Fruit fly (Drosophila melanogaster) whole organism, embryonic: ENCODE results near the gene crol.

ENCODE experiments used
- B-H1 ChIP-seq: fragments of 200-800 bp; sonication (Bioruptor generic); IDR thresholded peaks from 3 replicates; pipeline ENCODE4 v1.3.6; 2022; ENCODE audit warnings: missing biosample characterization, missing genetic modification characterization
- Bteb2 ChIP-seq: fragments of 200-800 bp; sonication (Bioruptor generic); optimal IDR thresholded peaks from 2 replicates; lab custom pipeline; 2016; ENCODE audit warnings: missing biosample characterization, missing genetic modification characterization
- CG10366 ChIP-seq: fragments of 200-800 bp; sonication (Bioruptor generic); IDR thresholded peaks from 2 replicates; pipeline ENCODE4 v1.3.6; 2022; ENCODE audit warnings: missing biosample characterization, missing genetic modification characterization
- CG12155 ChIP-seq: fragments of 200-800 bp; sonication (Bioruptor generic); optimal IDR thresholded peaks from 3 replicates; lab custom pipeline; 2016; ENCODE audit warnings: missing biosample characterization, missing genetic modification characterization
- CG13296 ChIP-seq: fragments of 200-800 bp; sonication (Bioruptor generic); optimal IDR thresholded peaks from 3 replicates; lab custom pipeline; 2018; ENCODE audit warnings: missing biosample characterization, mild to moderate bottlenecking, missing genetic modification characterization
- CG14441 ChIP-seq: fragments of 200-800 bp; sonication (Bioruptor generic); IDR thresholded peaks from 2 replicates; pipeline ENCODE4 v1.3.6; 2022; ENCODE audit warnings: missing biosample characterization, missing genetic modification characterization
- CG17359 ChIP-seq: fragments of 200-800 bp; sonication (Bioruptor generic); optimal IDR thresholded peaks from 3 replicates; lab custom pipeline; 2018; ENCODE audit warnings: missing biosample characterization, mild to moderate bottlenecking, missing genetic modification characterization, moderate library complexity
- CG2889 ChIP-seq: fragments of 200-800 bp; sonication (Bioruptor generic); IDR thresholded peaks from 3 replicates; pipeline ENCODE4 v1.3.6; 2022; ENCODE audit warnings: missing biosample characterization, missing genetic modification characterization
- CG3847 ChIP-seq: fragments of 200-800 bp; sonication (Bioruptor generic); IDR thresholded peaks from 2 replicates; pipeline ENCODE4 v1.3.6; 2022; ENCODE audit warnings: missing biosample characterization, missing genetic modification characterization
- CG7556 ChIP-seq: fragments of 200-800 bp; sonication (Bioruptor generic); optimal IDR thresholded peaks from 2 replicates; lab custom pipeline; 2017; ENCODE audit warnings: missing biosample characterization, mild to moderate bottlenecking, missing genetic modification characterization
- CG8089 ChIP-seq: fragments of 200-800 bp; sonication (Bioruptor generic); optimal IDR thresholded peaks from 3 replicates; lab custom pipeline; 2016; ENCODE audit warnings: missing biosample characterization, missing genetic modification characterization
- CG9727 ChIP-seq: fragments of 200-800 bp; sonication (Bioruptor generic); optimal IDR thresholded peaks from 3 replicates; lab custom pipeline; 2017; ENCODE audit warnings: missing biosample characterization, mild to moderate bottlenecking, missing genetic modification characterization
- Ets65A ChIP-seq: fragments of 200-800 bp; sonication (Bioruptor generic); peaks from one replicate; lab custom pipeline; 2016; ENCODE audit warnings: missing biosample characterization, missing genetic modification characterization
- Ets97D ChIP-seq: fragments of 200-800 bp; sonication (Bioruptor generic); optimal IDR thresholded peaks from 3 replicates; lab custom pipeline; 2016; ENCODE audit warnings: missing biosample characterization, missing genetic modification characterization
- Gsc ChIP-seq: fragments of 200-800 bp; sonication (Bioruptor generic); IDR thresholded peaks from 2 replicates; pipeline ENCODE4 v1.3.6; 2022; ENCODE audit warnings: missing biosample characterization, missing genetic modification characterization
- HLH54F ChIP-seq: fragments of 200-800 bp; sonication (Bioruptor generic); optimal IDR thresholded peaks from 3 replicates; lab custom pipeline; 2016; ENCODE audit warnings: missing biosample characterization, missing genetic modification characterization
- Rx ChIP-seq: fragments of 200-800 bp; sonication (Bioruptor generic); IDR thresholded peaks from 2 replicates; pipeline ENCODE4 v1.3.6; 2022; ENCODE audit warnings: missing biosample characterization, missing genetic modification characterization
- Usf ChIP-seq: fragments of 200-800 bp; sonication (Bioruptor generic); optimal IDR thresholded peaks from 2 replicates; lab custom pipeline; 2017; ENCODE audit warnings: missing genotype, missing biosample characterization, missing genetic modification characterization
- ase ChIP-seq: fragments of 200-800 bp; sonication (Bioruptor generic); IDR thresholded peaks from 3 replicates; pipeline ENCODE4 v1.3.6; 2022; ENCODE audit warnings: missing biosample characterization, missing genetic modification characterization
- cad ChIP-seq: fragments of >200 bp; optimal IDR thresholded peaks from 2 replicates; lab custom pipeline; 2017; ENCODE audit warnings: missing biosample characterization, missing genetic modification characterization
- chn ChIP-seq: fragments of 200-800 bp; sonication (Bioruptor generic); optimal IDR thresholded peaks from 2 replicates; lab custom pipeline; 2016; ENCODE audit warnings: missing biosample characterization, missing genetic modification characterization
- corto ChIP-seq: fragments of 200-800 bp; sonication (Bioruptor generic); optimal IDR thresholded peaks from 2 replicates; lab custom pipeline; 2016; ENCODE audit warnings: missing biosample characterization, mild to moderate bottlenecking, missing genetic modification characterization, moderate library complexity
- fd64A ChIP-seq: fragments of 200-800 bp; sonication (Bioruptor generic); optimal IDR thresholded peaks from 3 replicates; lab custom pipeline; 2018; ENCODE audit warnings: missing biosample characterization, mild to moderate bottlenecking, missing genetic modification characterization
- gem ChIP-seq: fragments of 200-800 bp; sonication (Bioruptor generic); optimal IDR thresholded peaks from 2 replicates; lab custom pipeline; 2019; ENCODE audit warnings: missing biosample characterization, mild to moderate bottlenecking, missing genetic modification characterization, moderate library complexity
- luna ChIP-seq: fragments of 200-800 bp; sonication (Bioruptor generic); optimal IDR thresholded peaks from 2 replicates; lab custom pipeline; 2016; ENCODE audit warnings: missing biosample characterization, missing genetic modification characterization
- mld ChIP-seq: fragments of 200-800 bp; sonication (Bioruptor generic); IDR thresholded peaks from 3 replicates; pipeline ENCODE4 v1.3.6; 2022; ENCODE audit warnings: missing biosample characterization, missing genetic modification characterization; ENCODE audit not compliant: partially characterized antibody
- pros ChIP-seq: fragments of 200-800 bp; sonication (Bioruptor generic); optimal IDR thresholded peaks from 3 replicates; lab custom pipeline; 2019; ENCODE audit warnings: missing biosample characterization, mild to moderate bottlenecking, missing genetic modification characterization, moderate library complexity
- salm ChIP-seq: fragments of 200-800 bp; sonication (Bioruptor generic); optimal IDR thresholded peaks from 2 replicates; lab custom pipeline; 2018; ENCODE audit warnings: missing biosample characterization, mild to moderate bottlenecking, missing genetic modification characterization
- sd ChIP-seq: fragments of 200-800 bp; sonication (Bioruptor generic); optimal IDR thresholded peaks from 3 replicates; lab custom pipeline; 2018; ENCODE audit warnings: missing biosample characterization, mild to moderate bottlenecking, missing genetic modification characterization, moderate library complexity
- sens ChIP-seq: fragments of 200-800 bp; sonication (Bioruptor generic); peaks from one replicate; lab custom pipeline; 2016; ENCODE audit warnings: missing biosample characterization, missing genetic modification characterization
- sob ChIP-seq: fragments of 200-800 bp; sonication (Bioruptor generic); IDR thresholded peaks from 2 replicates; pipeline ENCODE4 v1.3.6; 2022; ENCODE audit warnings: missing biosample characterization, missing genetic modification characterization
- sqz ChIP-seq: fragments of 200-800 bp; sonication (Bioruptor generic); optimal IDR thresholded peaks from 3 replicates; lab custom pipeline; 2018; ENCODE audit warnings: missing biosample characterization, mild to moderate bottlenecking, missing genetic modification characterization
- twi ChIP-seq: fragments of 200-800 bp; optimal IDR thresholded peaks from 2 replicates; lab custom pipeline; 2019; ENCODE audit warnings: missing biosample characterization, mild to moderate bottlenecking, missing genetic modification characterization, moderate library complexity
- vvl ChIP-seq: fragments of 200-800 bp; sonication (Bioruptor generic); IDR thresholded peaks from 2 replicates; pipeline ENCODE4 v1.3.6; 2022; ENCODE audit warnings: missing biosample characterization, missing genetic modification characterization
- zf30C ChIP-seq: fragments of 200-800 bp; sonication (Bioruptor generic); optimal IDR thresholded peaks from 3 replicates; lab custom pipeline; 2018; ENCODE audit warnings: missing biosample characterization, mild to moderate bottlenecking, missing genetic modification characterization

Gene crol

DNA sequence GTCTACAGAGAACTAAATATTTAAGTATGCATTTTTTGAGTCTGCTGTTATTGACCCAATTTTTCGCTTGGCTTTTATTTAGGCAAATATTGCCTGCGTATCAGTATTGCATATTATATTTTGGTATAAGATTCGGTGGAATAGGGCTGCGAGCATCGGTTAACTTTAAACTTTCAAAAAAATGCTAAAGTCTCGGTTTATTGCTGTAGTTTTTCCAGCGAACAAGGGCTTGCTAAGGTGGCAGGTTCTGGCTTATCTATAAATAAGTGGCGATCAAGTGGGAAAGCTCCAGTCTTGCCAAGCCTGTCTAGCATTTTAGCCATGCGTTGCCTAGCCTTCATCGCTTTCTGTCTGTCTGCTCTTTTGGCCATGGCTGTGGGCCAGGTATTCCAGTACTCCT is 31.2 kb upstream of the crol start, which contains the start of gene CG31704:
CG31704 (plus strand) TSS at position 301 of the 400 bp plus-strand sequence.
- TF ChIP-seq ase (GFP tag; lab: Robert Waterston, UW) (0 out of 3 replicates have a peak, but pooled peaks have one; percentile 26), corto (no peak)

DNA sequence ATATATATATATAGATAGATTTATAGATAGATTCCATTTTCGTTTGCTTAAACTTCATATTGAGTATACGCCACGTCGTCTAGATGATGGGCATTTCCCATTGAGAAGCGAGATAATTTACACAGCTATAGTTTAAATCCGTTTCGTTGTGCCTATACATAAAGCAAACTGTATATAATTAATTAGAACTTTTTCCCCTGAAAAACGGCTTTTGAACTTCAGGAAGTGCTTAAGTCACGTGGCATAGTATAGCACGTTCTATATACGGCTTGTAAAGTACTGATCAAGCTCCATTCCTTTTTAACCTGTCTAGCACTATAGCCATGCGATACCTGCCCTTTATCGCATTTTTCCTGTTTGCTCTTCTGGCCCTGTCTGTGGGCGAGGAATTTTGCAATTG is 30.4 kb upstream of the crol start, which contains the start of gene Sfp33A3:
Sfp33A3 (plus strand) TSS at position 301 of the 400 bp plus-strand sequence.
- TF ChIP-seq CG9727 (GFP tag; lab: Kevin White, UChicago), result no peak
- no peak for TF ChIP-seq CG13296 (GFP tag; lab: Kevin White, UChicago)
- no peak for TF ChIP-seq Rx (GFP tag; lab: Robert Waterston, UW)
- no peak for TF ChIP-seq twi (tag; lab: Kevin White, UChicago)
- no peak for TF ChIP-seq gem (tag; lab: Kevin White, UChicago)
- TF ChIP-seq Ets97D, result no peak
- TF ChIP-seq pros (GFP tag; lab: Kevin White, UChicago), result no peak

DNA sequence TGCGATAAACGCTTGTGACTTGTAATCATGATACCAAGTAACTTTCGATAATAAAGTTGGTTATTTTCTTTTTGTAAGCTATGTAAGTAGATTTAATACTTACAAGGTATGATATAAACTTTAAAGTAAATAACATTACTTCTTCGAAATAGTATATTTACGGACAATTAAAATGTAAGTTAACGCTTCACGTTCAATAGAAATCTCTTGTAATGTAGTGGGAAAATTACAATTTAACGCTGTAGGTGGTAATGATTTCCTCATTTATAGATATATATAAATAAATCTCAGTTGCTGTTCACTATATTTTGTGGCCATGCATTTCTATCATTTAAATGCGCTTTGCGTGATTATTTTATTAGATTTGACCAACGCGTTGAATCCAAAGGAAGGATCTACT is 28.2 kb upstream of the crol start, which contains the start of gene Sfp33A2:
Sfp33A2 (plus strand) TSS at position 301 of the 400 bp plus-strand sequence.
- TF ChIP-seq CG10366 (GFP tag; lab: Robert Waterston, UW), result no peak
- TF ChIP-seq B-H1, result no peak
- TF ChIP-seq vvl (GFP tag; lab: Robert Waterston, UW), result no peak
- TF ChIP-seq CG2889 (GFP tag; lab: Robert Waterston, UW), result no peak
- no peak for TF ChIP-seq CG12155 (GFP tag; lab: Kevin White, UChicago)
- TF ChIP-seq mld (GFP tag; lab: Robert Waterston, UW), result no peak
- no peak for TF ChIP-seq fd64A (GFP tag; lab: Kevin White, UChicago)
- TF ChIP-seq CG7556 (GFP tag; lab: Kevin White, UChicago), result no peak
- TF ChIP-seq CG17359 (tag; lab: Kevin White, UChicago), result no peak
- no peak for TF ChIP-seq sens
- TF ChIP-seq Bteb2 (GFP tag; lab: Kevin White, UChicago), result no peak
- no peak for TF ChIP-seq CG8089 (GFP tag; lab: Kevin White, UChicago)
- no peak for TF ChIP-seq sd (tag; lab: Kevin White, UChicago)
- TF ChIP-seq salm (tag; lab: Kevin White, UChicago), result no peak
- TF ChIP-seq sqz (GFP tag; lab: Kevin White, UChicago), result no peak
- no peak for TF ChIP-seq zf30C (GFP tag; lab: Kevin White, UChicago)
- TF ChIP-seq Usf (GFP tag; lab: Kevin White, UChicago), result no peak
- no peak for TF ChIP-seq chn (GFP tag; lab: Kevin White, UChicago)
- TF ChIP-seq, all 482 proteins: peak for 0

- TF ChIP-seq Gsc (no peak), Ets65A (peak; percentile 4)
Measured at dm6 chr2L:11836943-11837342, 27.7 kb upstream of the crol start, which contains the start of gene Sfp33A4. TSS of gene Sfp33A4 (plus strand) at chr2L:11837243.

dm6 chr2L:11834308-11834707 is 25.1 kb upstream of the crol start, which contains the start of gene CG45012:
TSS of gene CG45012 (plus strand) at chr2L:11834608.
- TF ChIP-seq HLH54F (GFP tag; lab: Kevin White, UChicago) (no peak), sob (GFP tag; lab: Robert Waterston, UW) (no peak), CG3847 (GFP tag; lab: Robert Waterston, UW) (no peak), cad (no peak), CG14441 (GFP tag; lab: Robert Waterston, UW) (no peak), luna (GFP tag; lab: Kevin White, UChicago) (no peak), twi (tag; lab: Kevin White, UChicago) (no peak)
